Fruit fly (Drosophila melanogaster): ENCODE measurements around the gene CG1529.

The CG1529 gene

DNA sequence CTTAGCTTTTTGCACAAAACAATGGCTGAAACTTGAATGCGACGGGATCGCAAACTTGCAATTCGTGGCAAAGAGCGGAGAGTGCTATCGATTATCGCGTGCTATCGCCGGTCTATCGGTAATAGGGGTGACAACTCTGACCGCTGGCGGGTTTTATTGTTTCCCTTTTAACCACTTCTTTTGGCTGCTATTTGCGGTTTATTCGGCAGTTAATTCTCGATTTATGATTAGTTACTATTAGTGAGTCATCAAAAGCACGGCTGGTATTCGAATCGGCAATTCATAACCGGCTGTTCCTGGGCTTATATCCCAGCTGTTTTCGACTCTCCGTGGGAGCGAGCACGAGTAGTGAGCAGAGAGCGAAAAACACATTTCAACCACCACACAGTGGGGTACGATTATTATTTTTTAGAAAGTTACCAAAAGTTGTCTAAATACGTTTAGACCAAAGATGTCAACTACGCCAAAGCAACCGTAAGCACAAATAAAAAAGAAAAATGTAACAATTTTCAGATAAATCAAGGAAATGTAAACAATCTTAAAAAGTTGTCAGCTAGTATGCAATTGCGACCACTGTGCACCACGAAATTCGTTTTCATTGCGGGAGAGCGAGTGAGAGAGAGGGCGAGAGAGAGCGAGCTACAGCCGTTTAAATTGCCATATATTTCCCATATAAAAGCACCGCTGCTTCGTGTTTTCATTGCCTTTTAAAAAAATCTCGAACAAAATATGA lies 22.3 kb upstream of the CG1529 start, which contains the start of the genes Stt3A and bves (continued):
- peak; percentile 97 for TF ChIP-seq fkh (GFP tag; optimal IDR thresholded peaks at IDR 0.05)
- TF ChIP-seq CG16779 (tag; optimal IDR thresholded peaks at IDR 0.05): peak; percentile 98
- TF ChIP-seq Sox102F (GFP tag; optimal IDR thresholded peaks at IDR 0.05): peak; percentile 100
- peak; percentile 99 for TF ChIP-seq esn (GFP tag; optimal IDR thresholded peaks at IDR 0.05)
- peak; percentile 98 for TF ChIP-seq Ets21C (GFP tag; optimal IDR thresholded peaks at IDR 0.05)
- peak; percentile 96 to 97 for TF ChIP-seq salr (GFP tag; optimal IDR thresholded peaks at IDR 0.05)
- peak; percentile 96 for TF ChIP-seq dac (GFP tag; optimal IDR thresholded peaks at IDR 0.05)
- TF ChIP-seq fd85E (GFP tag; optimal IDR thresholded peaks at IDR 0.05): peak; percentile 94
- peak; percentile 97 for TF ChIP-seq spab (GFP tag; optimal IDR thresholded peaks at IDR 0.05)
- TF ChIP-seq CG34406 (GFP tag; optimal IDR thresholded peaks at IDR 0.05): peak; percentile 99
- TF ChIP-seq vri (GFP tag; optimal IDR thresholded peaks at IDR 0.05): peak; percentile 99
- TF ChIP-seq CG15336 (GFP tag; IDR thresholded peaks at IDR 0.05): peak; percentile 99
- TF ChIP-seq topi (GFP tag; optimal IDR thresholded peaks at IDR 0.05): peak; percentile 99
- peak; percentile 98 for TF ChIP-seq CG31627 (GFP tag; optimal IDR thresholded peaks at IDR 0.05)
- TF ChIP-seq CG7368 (GFP tag; optimal IDR thresholded peaks at IDR 0.05): peak; percentile 98
- TF ChIP-seq CG3919 (GFP tag; optimal IDR thresholded peaks at IDR 0.05): peak; percentile 98
- TF ChIP-seq acj6 (GFP tag; optimal IDR thresholded peaks at IDR 0.05): peak; percentile 98
- peak; percentile 98 for TF ChIP-seq Lpt (GFP tag; optimal IDR thresholded peaks at IDR 0.05)
- TF ChIP-seq lz (GFP tag; optimal IDR thresholded peaks at IDR 0.05): peak; percentile 99
- peak; percentile 96 for TF ChIP-seq CG8319 (GFP tag; optimal IDR thresholded peaks at IDR 0.05)
- peak; percentile 97 for TF ChIP-seq ss (GFP tag; optimal IDR thresholded peaks at IDR 0.05)
- peak; percentile 96 for TF ChIP-seq Blimp-1 (GFP tag; optimal IDR thresholded peaks at IDR 0.05)
- TF ChIP-seq CG6854 (GFP tag; optimal IDR thresholded peaks at IDR 0.05): peak; percentile 98
- peak; percentile 98 for TF ChIP-seq Eip93F (GFP tag; optimal IDR thresholded peaks at IDR 0.05)
- TF ChIP-seq CG6808 (GFP tag; optimal IDR thresholded peaks at IDR 0.05): peak; percentile 96
- TF ChIP-seq svp (GFP tag): peak; percentile 99

DNA sequence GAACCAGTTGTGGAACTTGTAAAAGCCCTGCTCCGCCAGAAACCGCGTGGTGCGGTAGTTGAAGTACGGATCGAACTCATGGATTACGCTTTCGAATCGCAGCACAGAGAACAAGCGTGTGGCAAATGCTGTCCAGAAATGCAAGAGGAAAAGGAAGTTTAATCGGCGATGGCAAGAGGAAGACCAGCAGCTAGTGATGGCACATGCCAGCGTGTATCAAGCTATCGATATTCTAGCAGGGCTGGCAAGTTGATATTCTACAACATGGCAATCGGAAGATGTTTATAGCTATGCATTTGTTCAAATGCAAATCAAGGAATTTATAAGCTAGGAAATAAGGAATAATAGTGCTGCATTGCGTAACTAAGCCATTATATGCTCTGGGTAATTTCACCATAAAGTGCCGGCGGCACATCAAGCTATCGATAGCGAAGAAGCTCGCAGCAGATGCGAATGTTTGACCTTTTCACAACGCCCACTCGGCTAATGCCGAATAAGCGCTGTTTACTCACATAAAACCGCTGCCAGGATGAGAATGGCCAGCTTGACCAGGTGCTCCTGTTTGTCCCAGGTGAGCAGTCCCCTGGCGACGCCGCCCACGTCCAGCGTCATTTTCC lies 21.5 kb upstream of the CG1529 start:
- no peak for TF ChIP-seq CG11294 (GFP tag; IDR thresholded peaks at IDR 0.05)
- TF ChIP-seq fd85E (GFP tag; optimal IDR thresholded peaks at IDR 0.05): peak; percentile 67
- peak; percentile 45 for TF ChIP-seq dsx (GFP tag; optimal IDR thresholded peaks at IDR 0.05; ENCODE audit: poor library complexity, severe bottlenecking)
- TF ChIP-seq topi (GFP tag; optimal IDR thresholded peaks at IDR 0.05): peak; percentile 72
- TF ChIP-seq cyc (GFP tag; optimal IDR thresholded peaks at IDR 0.05): peak; percentile 66
- TF ChIP-seq Gug (GFP tag; IDR thresholded peaks at IDR 0.05): no peak; the same call in 1 of the 2 replicates
- TF ChIP-seq CG10631 (GFP tag; optimal IDR thresholded peaks at IDR 0.05): peak; percentile 28
- peak; percentile 54 for TF ChIP-seq CG8319 (GFP tag; optimal IDR thresholded peaks at IDR 0.05)
- TF ChIP-seq CG16779 (tag; optimal IDR thresholded peaks at IDR 0.05): peak; percentile 72
- peak; percentile 60 for TF ChIP-seq CG10669 (GFP tag; optimal IDR thresholded peaks at IDR 0.05)
- peak; percentile 47 for TF ChIP-seq Smox (GFP tag; optimal IDR thresholded peaks at IDR 0.05)
- TF ChIP-seq CG8119 (GFP tag; IDR thresholded peaks at IDR 0.05): peak; percentile 34; the same call in 2 of the 3 replicates
- TF ChIP-seq CG1621 (tag; optimal IDR thresholded peaks at IDR 0.05): peak; percentile 70
- TF ChIP-seq CG11902 (GFP tag; optimal IDR thresholded peaks at IDR 0.05): peak; percentile 28
- TF ChIP-seq Eip78C (GFP tag): peak; percentile 81
- TF ChIP-seq CG4318 (GFP tag; optimal IDR thresholded peaks at IDR 0.05): no peak
- TF ChIP-seq CG6854 (GFP tag; optimal IDR thresholded peaks at IDR 0.05): peak; percentile 96
- TF ChIP-seq Met (GFP tag; optimal IDR thresholded peaks at IDR 0.05): peak; percentile 78
- TF ChIP-seq Ets21C (GFP tag; optimal IDR thresholded peaks at IDR 0.05): peak; percentile 57
- peak; percentile 48 for TF ChIP-seq CG6792 (GFP tag; optimal IDR thresholded peaks at IDR 0.05)
- peak; percentile 81 for TF ChIP-seq net (GFP tag; optimal IDR thresholded peaks at IDR 0.05)
- peak; percentile 57 for TF ChIP-seq CG31627 (GFP tag; optimal IDR thresholded peaks at IDR 0.05)
- peak; percentile 22 for TF ChIP-seq spab (GFP tag; optimal IDR thresholded peaks at IDR 0.05)
- TF ChIP-seq OdsH (GFP tag; optimal IDR thresholded peaks at IDR 0.05): peak; percentile 66
- TF ChIP-seq Eip93F (GFP tag; optimal IDR thresholded peaks at IDR 0.05): no peak
- peak; percentile 42; the same call in 1 of the 2 replicates for TF ChIP-seq CG15336 (GFP tag; IDR thresholded peaks at IDR 0.05)
- peak; percentile 73 to 81 for TF ChIP-seq ss (GFP tag; optimal IDR thresholded peaks at IDR 0.05)
- peak; percentile 53 for TF ChIP-seq Blimp-1 (GFP tag; optimal IDR thresholded peaks at IDR 0.05)
- TF ChIP-seq CG6808 (GFP tag; optimal IDR thresholded peaks at IDR 0.05): peak; percentile 77
- peak; percentile 49 for TF ChIP-seq CG8632 (GFP tag; optimal IDR thresholded peaks at IDR 0.05)
- TF ChIP-seq esn (GFP tag; optimal IDR thresholded peaks at IDR 0.05): peak; percentile 80
- TF ChIP-seq Eip75B (GFP tag; optimal IDR thresholded peaks at IDR 0.05): peak; percentile 65
- peak in 1 of 2 experiments; percentile 71 for TF ChIP-seq salr (GFP tag; optimal IDR thresholded peaks at IDR 0.05)
- peak; percentile 77 for TF ChIP-seq eg (GFP tag; IDR thresholded peaks at IDR 0.05)
